Worm (Caenorhabditis elegans): ENCODE data around the gene kcnl-1.

The kcnl-1 gene

ce11 chrV:19622440-19622914, 57.3 kb downstream of the kcnl-1 start, which contains the start of gene Y43F8C.3 (continued):
- TF ChIP-seq lin-13 (GFP tag; optimal IDR thresholded peaks at IDR 0.05) (peak; percentile 76), F13H6.1 (tag; optimal IDR thresholded peaks at IDR 0.05) (peak; percentile 46), nhr-129 (tag; optimal IDR thresholded peaks at IDR 0.05) (peak; percentile 89), ZK546.5 (tag; optimal IDR thresholded peaks at IDR 0.05) (no peak), snpc-4 (tag; optimal IDR thresholded peaks at IDR 0.05) (peak; percentile 37), R02D3.7 (tag; optimal IDR thresholded peaks at IDR 0.05) (no peak), unc-55 (GFP tag; optimal IDR thresholded peaks at IDR 0.05) (peak; percentile 77), skn-1 (tag; optimal IDR thresholded peaks at IDR 0.05) (no peak), mbf-1 (tag; optimal IDR thresholded peaks at IDR 0.05) (no peak)

ce11 chrV:19623523-19624312, 58.5 kb downstream of the kcnl-1 start:
- TF ChIP-seq blmp-1 (tag; optimal IDR thresholded peaks at IDR 0.05; ENCODE audit: insufficient read depth) = no peak
- peak; percentile 13 for TF ChIP-seq nhr-129 (tag; optimal IDR thresholded peaks at IDR 0.05)
- TF ChIP-seq lsy-2 (tag; optimal IDR thresholded peaks at IDR 0.05) = peak in 1 of 2 experiments; percentile 9

- TF ChIP-seq ztf-4 (tag; optimal IDR thresholded peaks at IDR 0.05) (no peak), lin-11 (tag; optimal IDR thresholded peaks at IDR 0.05) (no peak), sem-4 (tag; optimal IDR thresholded peaks at IDR 0.05) (no peak), nhr-12 (tag; optimal IDR thresholded peaks at IDR 0.05) (no peak), ceh-16 (tag; optimal IDR thresholded peaks at IDR 0.05) (no peak), sma-3 (GFP tag; optimal IDR thresholded peaks at IDR 0.05) (no peak), crh-2 (tag; optimal IDR thresholded peaks at IDR 0.05) (no peak), unc-62 (GFP tag; optimal IDR thresholded peaks at IDR 0.05) (no peak), ztf-1 (GFP tag; conservative IDR thresholded peaks at IDR 0.05) (no peak), ZK546.5 (tag; optimal IDR thresholded peaks at IDR 0.05) (no peak), lin-39 (tag; optimal IDR thresholded peaks at IDR 0.05) (no peak), R02D3.7 (tag; optimal IDR thresholded peaks at IDR 0.05) (no peak), nhr-11 (tag; optimal IDR thresholded peaks at IDR 0.05) (no peak), peb-1 (tag; optimal IDR thresholded peaks at IDR 0.05) (no peak)
Measured at ce11 chrV:19624749-19625148, 59.6 kb downstream of the kcnl-1 start, which contains the start of gene dyf-19. TSS of gene dyf-19 (plus strand) at chrV:19625049.

- TF ChIP-seq lin-39 (tag; optimal IDR thresholded peaks at IDR 0.05) (no peak), ztf-4 (tag; optimal IDR thresholded peaks at IDR 0.05) (no peak), lin-13 (GFP tag; optimal IDR thresholded peaks at IDR 0.05) (no peak), ztf-11 (tag; optimal IDR thresholded peaks at IDR 0.05) (no peak), sma-9 (GFP tag; optimal IDR thresholded peaks at IDR 0.05) (no peak), sma-9 (tag; optimal IDR thresholded peaks at IDR 0.05) (no peak), crh-2 (tag; optimal IDR thresholded peaks at IDR 0.05) (no peak)
Measured at ce11 chrV:19625719-19626118, 60.5 kb downstream of the kcnl-1 start.

- TF ChIP-seq ceh-82 (tag; optimal IDR thresholded peaks at IDR 0.05) (no peak), nhr-77 (tag; optimal IDR thresholded peaks at IDR 0.05) (no peak), nhr-23 (tag; optimal IDR thresholded peaks at IDR 0.05) (no peak), ceh-16 (tag; optimal IDR thresholded peaks at IDR 0.05) (no peak), elt-3 (tag; optimal IDR thresholded peaks at IDR 0.05) (no peak), C34F6.9 (tag; optimal IDR thresholded peaks at IDR 0.05) (no peak), snpc-4 (tag; optimal IDR thresholded peaks at IDR 0.05) (no peak), nhr-25 (tag; optimal IDR thresholded peaks at IDR 0.05) (no peak), nhr-11 (tag; optimal IDR thresholded peaks at IDR 0.05) (no peak), mab-5 (tag; optimal IDR thresholded peaks at IDR 0.05) (no peak), dmd-4 (tag; optimal IDR thresholded peaks at IDR 0.05) (no peak), ztf-4 (tag; optimal IDR thresholded peaks at IDR 0.05) (no peak), ztf-11 (tag; optimal IDR thresholded peaks at IDR 0.05) (no peak), aly-2 (tag; optimal IDR thresholded peaks at IDR 0.05) (no peak), lin-39 (tag; optimal IDR thresholded peaks at IDR 0.05) (no peak), lin-11 (tag; optimal IDR thresholded peaks at IDR 0.05) (no peak), unc-39 (tag; optimal IDR thresholded peaks at IDR 0.05) (no peak), crh-2 (tag; optimal IDR thresholded peaks at IDR 0.05) (no peak)
Measured at ce11 chrV:19629544-19629943, 64.4 kb downstream of the kcnl-1 start.
